Worm (Caenorhabditis elegans) whole organism, late embryonic: ENCODE data around the gene K02A6.2.

ENCODE experiments used
- T23F11.4 ChIP-seq: fragments of 200-800 bp; sonication (Bioruptor generic); optimal IDR thresholded peaks from 2 replicates; lab custom pipeline; 2018; ENCODE audit warnings: mild to moderate bottlenecking, missing genetic modification characterization, missing compliant biosample characterization
- elt-2 ChIP-seq: sonication (generic microtip); optimal IDR thresholded peaks from 2 replicates; lab custom pipeline; 2016; ENCODE audit warnings: missing genetic modification reagents, missing genetic modification characterization, missing compliant biosample characterization

DNA sequence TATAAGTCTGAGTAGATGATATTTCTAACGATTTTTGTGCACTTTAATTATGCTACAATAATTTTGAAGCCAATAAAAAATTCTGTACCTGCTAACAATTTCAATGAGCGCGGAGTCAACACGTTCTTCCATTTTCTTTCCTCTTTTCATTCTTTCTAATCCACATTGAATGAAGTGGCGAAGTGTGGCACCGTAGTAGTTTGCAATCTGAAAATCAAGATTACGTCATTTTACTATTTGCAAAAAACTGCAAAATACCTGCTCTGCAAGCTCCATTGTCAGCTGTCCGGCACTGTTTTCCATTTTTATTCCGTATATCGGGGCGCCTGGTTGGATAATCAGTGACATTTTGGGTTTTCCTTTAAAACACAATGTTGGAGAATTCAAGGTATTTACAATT is 4.4 kb upstream of the K02A6.2 start:
- TF ChIP-seq T23F11.4 (GFP tag; lab: Kevin White, UChicago) (no peak), elt-2 (tag; lab: Kevin White, UChicago) (no peak)
